Fruit fly (Drosophila melanogaster) whole organism, wandering third instar larva: Measurements from ENCODE around the gene CG14515.
A peak's percentile ranks its signal among the peaks of the same experiment; 100 is the strongest.

Source experiments
- Abd-B ChIP-seq: fragments of >200 bp; optimal IDR thresholded peaks from 2 replicates; lab custom pipeline; 2017; ENCODE audit warnings: missing biosample characterization, missing genetic modification characterization
- CG32264 ChIP-seq: fragments of 200-800 bp; sonication (Bioruptor generic); optimal IDR thresholded peaks from 2 replicates; lab custom pipeline; 2016; ENCODE audit warnings: missing biosample characterization, missing genetic modification characterization
- CG9705 ChIP-seq: fragments of 200-800 bp; sonication (Bioruptor generic); optimal IDR thresholded peaks from 2 replicates; lab custom pipeline; 2018; ENCODE audit warnings: missing biosample characterization, mild to moderate bottlenecking, missing genetic modification characterization
- CrebA ChIP-seq: fragments of 200-800 bp; sonication (Bioruptor generic); optimal IDR thresholded peaks from 2 replicates; lab custom pipeline; 2016; ENCODE audit warnings: missing biosample characterization, mild to moderate bottlenecking, missing genetic modification characterization, borderline replicate concordance
- Dfd ChIP-seq: fragments of >200 bp; optimal IDR thresholded peaks from 2 replicates; lab custom pipeline; 2017; ENCODE audit warnings: missing biosample characterization, missing genetic modification characterization
- Dif ChIP-seq: fragments of 200-275, 200-300 bp; sonication (Bioruptor generic); optimal IDR thresholded peaks from 2 replicates; lab custom pipeline; 2018; ENCODE audit warnings: missing biosample characterization, missing genetic modification characterization; ENCODE audit not compliant: partially characterized antibody
- GATAd ChIP-seq: sonication (Bioruptor generic); optimal IDR thresholded peaks from 2 replicates; lab custom pipeline; 2016; ENCODE audit warnings: missing biosample characterization, missing genetic modification characterization
- HLH106 ChIP-seq: fragments of 200-800 bp; optimal IDR thresholded peaks from 3 replicates; lab custom pipeline; 2019; ENCODE audit warnings: missing biosample characterization, mild to moderate bottlenecking, missing genetic modification characterization, moderate library complexity
- Hnf4 ChIP-seq: fragments of 200-800 bp; sonication (Bioruptor generic); optimal IDR thresholded peaks from 2 replicates; lab custom pipeline; 2016; ENCODE audit warnings: missing biosample characterization, mild to moderate bottlenecking, missing genetic modification characterization
- Hr78 ChIP-seq: fragments of >200 bp; optimal IDR thresholded peaks from 2 replicates; lab custom pipeline; 2017; ENCODE audit warnings: missing biosample characterization, missing genetic modification characterization
- Hr83 ChIP-seq: fragments of 200-300 bp; sonication (Bioruptor generic); optimal IDR thresholded peaks from 2 replicates; lab custom pipeline; 2016; ENCODE audit warnings: missing biosample characterization, mild to moderate bottlenecking, missing genetic modification characterization, moderate library complexity; ENCODE audit not compliant: poor library complexity, severe bottlenecking
- Jra ChIP-seq: sonication (Bioruptor generic); optimal IDR thresholded peaks from 2 replicates; lab custom pipeline; 2016; ENCODE audit warnings: missing biosample characterization, missing genetic modification characterization
- Mio ChIP-seq: sonication (Bioruptor generic); optimal IDR thresholded peaks from 2 replicates; lab custom pipeline; 2016; ENCODE audit warnings: missing biosample characterization, missing genetic modification characterization
- Myc ChIP-seq: fragments of >200 bp; optimal IDR thresholded peaks from 2 replicates; lab custom pipeline; 2017
- N ChIP-seq: fragments of >200 bp; optimal IDR thresholded peaks from 2 replicates; lab custom pipeline; 2018; ENCODE audit warnings: missing biosample characterization, missing external identifiers, missing genetic modification characterization
- OdsH ChIP-seq: fragments of 200-800 bp; sonication (Bioruptor generic); optimal IDR thresholded peaks from 2 replicates; lab custom pipeline; 2016; ENCODE audit warnings: missing biosample characterization, mild to moderate bottlenecking, missing genetic modification characterization
- Rel ChIP-seq, 2 experiments: fragments of 200-800 bp; sonication (Bioruptor generic) in 1 of 2; optimal IDR thresholded peaks; 2 replicates in 1 of 2; 3 replicates in 1 of 2; lab custom pipeline; 2016 to 2019; ENCODE audit warnings: mild to moderate bottlenecking in 2 of 2, missing biosample characterization in 2 of 2, missing genetic modification characterization in 2 of 2, moderate library complexity in 1 of 2
- Sp1 ChIP-seq: fragments of 200-800 bp; sonication (Bioruptor generic); optimal IDR thresholded peaks from 3 replicates; lab custom pipeline; 2019; ENCODE audit warnings: missing biosample characterization, mild to moderate bottlenecking, missing genetic modification characterization, moderate library complexity
- Vsx2 ChIP-seq: fragments of 200-300, 225-300 bp; sonication (Bioruptor generic); optimal IDR thresholded peaks from 2 replicates; lab custom pipeline; 2018; ENCODE audit warnings: missing biosample characterization, missing genetic modification characterization; ENCODE audit not compliant: partially characterized antibody
- br ChIP-seq: fragments of 200-800 bp; sonication (Bioruptor generic); optimal IDR thresholded peaks from 2 replicates; lab custom pipeline; 2016; ENCODE audit warnings: missing biosample characterization, missing genetic modification characterization
- brk ChIP-seq: fragments of 200-800 bp; sonication (Bioruptor generic); optimal IDR thresholded peaks from 2 replicates; lab custom pipeline; 2016; ENCODE audit warnings: missing biosample characterization, mild to moderate bottlenecking, missing genetic modification characterization
- dl ChIP-seq, 2 experiments: fragments of 175-275, 200-275 bp in 1 of 2; fragments of 200-275 bp in 1 of 2; sonication (Bioruptor generic); optimal IDR thresholded peaks; lab custom pipeline; 2018; ENCODE audit warnings: mild to moderate bottlenecking in 2 of 2, missing biosample characterization in 2 of 2, missing genetic modification characterization in 2 of 2, moderate library complexity in 2 of 2; ENCODE audit not compliant: partially characterized antibody in 2 of 2, insufficient read depth in 1 of 2
- dmrt93B ChIP-seq: fragments of 200-800 bp; sonication (Bioruptor generic); optimal IDR thresholded peaks from 2 replicates; lab custom pipeline; 2018; ENCODE audit warnings: missing biosample characterization, mild to moderate bottlenecking, missing genetic modification characterization
- ey ChIP-seq: fragments of 200-800 bp; sonication (Bioruptor generic); optimal IDR thresholded peaks from 2 replicates; lab custom pipeline; 2016; ENCODE audit warnings: missing biosample characterization, missing genetic modification characterization
- foxo ChIP-seq, 2 experiments: fragments of 200-800 bp; sonication (Bioruptor generic); optimal IDR thresholded peaks; 2 replicates in 1 of 2; 3 replicates in 1 of 2; lab custom pipeline; 2016 to 2017; ENCODE audit warnings: missing biosample characterization in 2 of 2, missing genetic modification characterization in 2 of 2
- fru ChIP-seq: fragments of 200-800 bp; sonication (Bioruptor generic); optimal IDR thresholded peaks from 3 replicates; lab custom pipeline; 2016; ENCODE audit warnings: missing biosample characterization, mild to moderate bottlenecking, missing genetic modification characterization
- h ChIP-seq: fragments of 200-800 bp; sonication (Bioruptor generic); optimal IDR thresholded peaks from 3 replicates; lab custom pipeline; 2016; ENCODE audit warnings: missing biosample characterization, mild to moderate bottlenecking, missing genetic modification characterization
- jim ChIP-seq: fragments of 175-275, 200-325 bp; sonication (Bioruptor generic); optimal IDR thresholded peaks from 2 replicates; lab custom pipeline; 2016; ENCODE audit warnings: missing biosample characterization, mild to moderate bottlenecking, missing genetic modification characterization
- lola ChIP-seq: fragments of >200 bp; optimal IDR thresholded peaks from 2 replicates; lab custom pipeline; 2017; ENCODE audit warnings: missing biosample characterization, missing genetic modification characterization
- pan ChIP-seq: fragments of >200 bp; optimal IDR thresholded peaks from 2 replicates; lab custom pipeline; 2017
- psq ChIP-seq: fragments of 200-800 bp; sonication (Bioruptor generic); optimal IDR thresholded peaks from 3 replicates; lab custom pipeline; 2017; ENCODE audit warnings: missing biosample characterization, mild to moderate bottlenecking, missing genetic modification characterization, moderate library complexity
- rgr ChIP-seq: fragments of 200-800 bp; sonication (Bioruptor generic); optimal IDR thresholded peaks from 3 replicates; lab custom pipeline; 2016; ENCODE audit warnings: missing biosample characterization, mild to moderate bottlenecking, missing genetic modification characterization
- sage ChIP-seq: fragments of 200-800 bp; sonication (Bioruptor generic); optimal IDR thresholded peaks from 2 replicates; lab custom pipeline; 2016; ENCODE audit warnings: missing biosample characterization, mild to moderate bottlenecking, missing genetic modification characterization
- sv ChIP-seq: fragments of 200-800 bp; sonication (Bioruptor generic); optimal IDR thresholded peaks from 3 replicates; lab custom pipeline; 2016; ENCODE audit warnings: missing biosample characterization, missing genetic modification characterization
- tai ChIP-seq: sonication (Bioruptor generic); optimal IDR thresholded peaks from 2 replicates; lab custom pipeline; 2016; ENCODE audit warnings: missing biosample characterization, missing genetic modification characterization
- usp ChIP-seq: fragments of >200 bp; optimal IDR thresholded peaks from 2 replicates; lab custom pipeline; 2017; ENCODE audit warnings: missing biosample characterization, missing genetic modification characterization
- woc ChIP-seq: sonication (Bioruptor generic); optimal IDR thresholded peaks from 2 replicates; lab custom pipeline; 2016; ENCODE audit warnings: missing biosample characterization, mild to moderate bottlenecking, missing genetic modification characterization

Gene CG14515

DNA sequence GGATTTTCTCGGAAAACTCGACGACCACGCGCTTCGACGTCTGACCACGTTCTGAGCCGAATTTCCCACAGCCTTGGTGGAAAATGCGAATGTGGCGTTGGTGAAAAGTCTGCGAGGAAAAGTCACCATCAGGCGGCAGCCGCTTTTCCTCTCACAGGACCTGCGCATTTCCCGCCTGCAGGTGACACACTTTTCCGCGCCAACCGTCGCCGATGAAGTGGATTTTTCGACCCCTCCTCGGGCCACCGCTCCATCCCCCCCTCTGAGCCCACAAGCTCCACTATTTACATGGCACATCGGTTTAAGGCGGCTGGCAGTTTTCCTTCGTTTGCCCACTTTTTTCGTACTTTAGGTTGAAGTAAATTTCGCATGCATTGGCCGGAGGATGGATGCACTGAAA, 2.4 kb upstream of the CG14515 start, which contains the start of gene jus:
Gene jus, minus strand, starts transcription at position 38 of the 400 bp plus-strand sequence.
- TF ChIP-seq Myc (lab: Kevin White, UChicago) (no peak), sage (GFP tag; lab: Kevin White, UChicago) (no peak), jim (GFP tag; lab: Kevin White, UChicago) (no peak), CG9705 (GFP tag; lab: Kevin White, UChicago) (no peak), dmrt93B (no peak), Abd-B (GFP tag; lab: Kevin White, UChicago) (no peak), fru (GFP tag; lab: Kevin White, UChicago) (no peak), Sp1 (GFP tag; lab: Kevin White, UChicago) (no peak), foxo (GFP tag; optimal IDR thresholded peaks at IDR 0.05; lab: Kevin White, UChicago) (no peak), Mio (no peak), Rel (GFP tag; optimal IDR thresholded peaks at IDR 0.05; lab: Kevin White, UChicago) (no peak), Rel (tag; optimal IDR thresholded peaks at IDR 0.05; lab: Kevin White, UChicago) (no peak), woc (GFP tag; lab: Kevin White, UChicago) (no peak), GATAd (no peak), Jra (GFP tag; lab: Kevin White, UChicago) (no peak), usp (GFP tag; lab: Kevin White, UChicago) (no peak), Hr78 (GFP tag; lab: Kevin White, UChicago) (no peak), rgr (GFP tag; lab: Kevin White, UChicago) (no peak), OdsH (GFP tag; lab: Kevin White, UChicago) (no peak), Hr83 (GFP tag; lab: Kevin White, UChicago) (no peak)

DNA sequence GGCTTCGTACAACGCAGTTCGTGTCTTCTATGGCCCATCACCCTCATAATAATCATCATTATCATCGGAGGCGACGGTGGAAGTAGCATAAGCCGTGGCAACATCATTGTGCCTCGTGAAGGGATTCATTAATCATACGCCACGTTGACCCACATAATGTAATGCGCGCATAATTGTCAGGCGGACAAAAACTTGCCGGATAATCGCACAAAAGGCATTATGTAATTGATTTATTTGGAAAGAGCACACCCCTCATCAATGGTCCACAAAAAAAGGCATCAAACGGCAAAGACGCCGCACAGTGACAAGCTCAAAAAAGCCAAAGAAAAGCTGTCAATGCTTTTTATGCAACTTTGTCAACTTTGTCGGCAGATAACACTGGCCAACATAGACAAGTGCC, 943 bp downstream of the CG14515 start:
- TF ChIP-seq jim (GFP tag; lab: Kevin White, UChicago): no peak
- no peak for TF ChIP-seq br (GFP tag; lab: Kevin White, UChicago)
- no peak for TF ChIP-seq dmrt93B
- TF ChIP-seq OdsH (GFP tag; lab: Kevin White, UChicago): no peak
- no peak for TF ChIP-seq usp (GFP tag; lab: Kevin White, UChicago)
- no peak for TF ChIP-seq Mio
- TF ChIP-seq ey: no peak
- no peak for TF ChIP-seq N
- no peak for TF ChIP-seq sv (GFP tag; lab: Kevin White, UChicago)
- no peak for TF ChIP-seq tai (GFP tag; lab: Kevin White, UChicago)
- no peak for TF ChIP-seq Rel (GFP tag; optimal IDR thresholded peaks at IDR 0.05; lab: Kevin White, UChicago)
- no peak for TF ChIP-seq Rel (tag; optimal IDR thresholded peaks at IDR 0.05; lab: Kevin White, UChicago)

DNA sequence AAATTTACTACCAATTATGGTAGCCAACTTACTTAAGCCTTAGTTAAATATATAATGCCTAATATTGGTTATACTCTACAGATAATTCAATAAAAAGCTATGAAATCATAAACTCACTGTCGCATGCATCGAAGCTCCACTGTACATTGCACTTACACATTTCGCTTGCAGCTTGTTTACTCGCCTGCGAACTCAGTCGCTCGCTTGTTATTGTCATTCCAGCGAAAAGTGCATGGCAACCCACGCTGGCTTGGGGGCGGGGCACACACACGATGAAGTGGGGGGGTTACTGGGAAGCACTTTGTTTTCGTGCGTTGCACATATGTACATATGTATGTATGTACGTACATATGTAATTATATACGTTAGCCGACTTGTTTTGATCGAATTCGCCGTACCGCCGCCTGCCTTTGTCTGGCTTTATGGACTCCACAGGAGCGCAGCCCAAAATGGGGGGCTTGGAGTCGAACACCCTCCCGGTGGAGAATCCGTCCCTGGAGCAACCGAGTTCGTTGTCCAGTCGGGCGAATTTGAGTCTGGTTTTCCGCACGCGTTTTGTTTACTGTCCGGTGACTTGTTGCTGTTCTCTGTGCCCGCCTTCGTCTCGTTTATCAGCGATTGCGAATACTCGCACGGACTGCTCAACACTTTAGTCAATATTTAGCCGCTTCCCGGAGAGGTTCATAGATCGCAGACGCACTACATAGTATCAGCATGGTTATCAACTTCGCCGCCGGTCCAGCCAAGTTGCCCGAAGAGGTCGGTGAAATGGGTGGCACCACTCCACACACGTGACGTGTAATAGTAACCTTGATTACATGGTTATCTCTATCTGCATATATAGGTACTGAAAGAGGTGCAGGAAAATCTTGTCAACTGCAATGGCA, 2.7 kb downstream of the CG14515 start, which contains the start of gene CG11899:
Gene CG11899, plus strand, starts transcription at position 648 of the 887 bp plus-strand sequence.
- TF ChIP-seq N (no peak), CrebA (no peak), fru (GFP tag; lab: Kevin White, UChicago) (peak; percentile 91), HLH106 (tag; lab: Kevin White, UChicago) (peak; percentile 82), Sp1 (GFP tag; lab: Kevin White, UChicago) (peak; percentile 69), foxo (GFP tag; optimal IDR thresholded peaks at IDR 0.05; lab: Kevin White, UChicago) (peak; percentile 31 to 97), Jra (GFP tag; lab: Kevin White, UChicago) (peak; percentile 89), dl (GFP tag; optimal IDR thresholded peaks at IDR 0.05; lab: Kevin White, UChicago; ENCODE audit: insufficient read depth in 1 of 2, partially characterized antibody in 2 of 2) (peak; percentile 15 to 47), pan (lab: Kevin White, UChicago) (no peak), CG9705 (GFP tag; lab: Kevin White, UChicago) (peak; percentile 78), h (GFP tag; lab: Kevin White, UChicago) (peak; percentile 98), psq (GFP tag; lab: Kevin White, UChicago) (peak; percentile 96), CG32264 (GFP tag; lab: Kevin White, UChicago) (peak; percentile 82), Mio (no peak), Dfd (GFP tag; lab: Kevin White, UChicago) (no peak), tai (GFP tag; lab: Kevin White, UChicago) (peak; percentile 93), usp (GFP tag; lab: Kevin White, UChicago) (no peak), ey (peak; percentile 87), OdsH (GFP tag; lab: Kevin White, UChicago) (peak; percentile 86), Rel (GFP tag; optimal IDR thresholded peaks at IDR 0.05; lab: Kevin White, UChicago) (peak; percentile 85), Rel (tag; optimal IDR thresholded peaks at IDR 0.05; lab: Kevin White, UChicago) (peak; percentile 86), br (GFP tag; lab: Kevin White, UChicago) (peak; percentile 94), Dif (GFP tag; lab: Kevin White, UChicago) (peak; percentile 86), sage (GFP tag; lab: Kevin White, UChicago) (peak; percentile 90), GATAd (peak; percentile 43), lola (GFP tag; lab: Kevin White, UChicago) (no peak), Abd-B (GFP tag; lab: Kevin White, UChicago) (no peak), Hr83 (GFP tag; lab: Kevin White, UChicago) (peak; percentile 94), brk (GFP tag; lab: Kevin White, UChicago) (no peak), dmrt93B (peak; percentile 61), Myc (lab: Kevin White, UChicago) (no peak), Hnf4 (GFP tag; lab: Kevin White, UChicago) (peak; percentile 92), woc (GFP tag; lab: Kevin White, UChicago) (peak; percentile 97), Vsx2 (GFP tag; lab: Kevin White, UChicago) (peak; percentile 94), jim (GFP tag; lab: Kevin White, UChicago) (peak; percentile 69), rgr (GFP tag; lab: Kevin White, UChicago) (peak; percentile 82)
